Fruit fly (Drosophila melanogaster) whole organism, larva: ENCODE results near the gene Cpr62Ba.
A peak's percentile ranks its signal among the peaks of the same experiment; 100 is the strongest.

Experiments
- noc ChIP-seq: fragments of 200-800 bp; sonication (Bioruptor generic); optimal IDR thresholded peaks from 3 replicates; lab custom pipeline; 2019; ENCODE audit warnings: missing biosample characterization, mild to moderate bottlenecking, missing genetic modification characterization, moderate library complexity

Gene Cpr62Ba

dm6 chr3L:1844600-1844999 lies 13.0 kb upstream of the Cpr62Ba start:
- no peak for TF ChIP-seq noc (tag; lab: Kevin White, UChicago)

dm6 chr3L:1841984-1842383 lies 10.4 kb upstream of the Cpr62Ba start, which contains the start of gene Cpr62Bc:
Gene Cpr62Bc (minus strand): TSS chr3L:1842084.
- TF ChIP-seq noc (tag; lab: Kevin White, UChicago): no peak

dm6 chr3L:1835064-1835463 lies 3.5 kb upstream of the Cpr62Ba start, which contains the start of gene Cpr62Bb:
Gene Cpr62Bb (minus strand): TSS chr3L:1835164.
- no peak for TF ChIP-seq noc (tag; lab: Kevin White, UChicago)

- TF ChIP-seq noc (tag; lab: Kevin White, UChicago): no peak
Observed at dm6 chr3L:1829539-1829938, 2.0 kb downstream of the Cpr62Ba start.

- no peak for TF ChIP-seq noc (tag; lab: Kevin White, UChicago)
Observed at dm6 chr3L:1827809-1828371, 3.7 kb downstream of the Cpr62Ba start.

dm6 chr3L:1822365-1822764 lies 9.2 kb downstream of the Cpr62Ba start:
- TF ChIP-seq noc (tag; lab: Kevin White, UChicago): no peak

- TF ChIP-seq noc (tag; lab: Kevin White, UChicago): no peak
Observed at dm6 chr3L:1821140-1821539, 10.4 kb downstream of the Cpr62Ba start.

dm6 chr3L:1818834-1819233 lies 12.7 kb downstream of the Cpr62Ba start:
- TF ChIP-seq noc (tag; lab: Kevin White, UChicago): no peak

dm6 chr3L:1817405-1817804 lies 14.2 kb downstream of the Cpr62Ba start:
- TF ChIP-seq noc (tag; lab: Kevin White, UChicago): no peak

- TF ChIP-seq noc (tag; lab: Kevin White, UChicago): no peak
Observed at dm6 chr3L:1816614-1817013, 15.0 kb downstream of the Cpr62Ba start.

dm6 chr3L:1810288-1810687 lies 21.3 kb downstream of the Cpr62Ba start, which contains the start of gene GV1:
Gene GV1 (plus strand): TSS chr3L:1810588.
- TF ChIP-seq noc (tag; lab: Kevin White, UChicago): no peak

- TF ChIP-seq noc (tag; lab: Kevin White, UChicago): peak; percentile 42
Observed at dm6 chr3L:1808631-1809030, 23.0 kb downstream of the Cpr62Ba start.

dm6 chr3L:1802802-1803201 lies 28.8 kb downstream of the Cpr62Ba start, which contains the start of the genes JTBR and CG42676:
Gene JTBR (minus strand): TSS chr3L:1802856.
Gene CG42676 (plus strand): TSS chr3L:1803107.
- no peak for TF ChIP-seq noc (tag; lab: Kevin White, UChicago)

- TF ChIP-seq noc (tag; lab: Kevin White, UChicago): no peak
Observed at dm6 chr3L:1798649-1799048, 32.9 kb downstream of the Cpr62Ba start, which contains the start of gene Patj. Gene Patj (plus strand): TSS chr3L:1798803.

- TF ChIP-seq noc (tag; lab: Kevin White, UChicago): no peak
Observed at dm6 chr3L:1797005-1797404, 34.6 kb downstream of the Cpr62Ba start, which contains the start of gene CG12020. Gene CG12020 (plus strand): TSS chr3L:1797305.

- no peak for TF ChIP-seq noc (tag; lab: Kevin White, UChicago)
Observed at dm6 chr3L:1794943-1795696, 36.5 kb downstream of the Cpr62Ba start, which contains the start of the genes alpha-Spec, dlt and Cdc37. Gene alpha-Spec (minus strand): TSS chr3L:1795328. Gene dlt (minus strand): TSS chr3L:1795328. Gene Cdc37 (plus strand): TSS chr3L:1795392.
